Worm (Caenorhabditis elegans): ENCODE measurements around the gene srlf-10.

DNA sequence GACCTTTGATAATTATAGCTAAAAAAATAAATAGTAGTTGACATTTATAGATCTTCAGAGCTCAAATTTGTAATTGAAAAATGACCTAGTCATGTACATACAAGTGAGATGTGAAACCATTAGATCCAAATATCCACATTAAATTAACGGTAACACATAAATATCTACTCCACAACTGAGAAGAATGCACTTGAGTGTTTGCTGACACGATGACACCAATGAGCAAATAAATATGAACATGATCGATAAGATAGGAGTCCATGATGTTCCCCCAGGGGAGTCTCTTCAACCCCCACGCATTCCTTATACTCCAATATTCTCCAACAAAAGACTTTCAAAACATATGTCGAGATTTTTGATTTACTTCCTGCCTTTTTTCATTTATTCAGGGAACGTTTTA lies 2.4 kb downstream of the srlf-10 start, which contains the start of gene ttr-52:
- TF ChIP-seq ref-1 (GFP tag; conservative IDR thresholded peaks at IDR 0.05) (no peak), T22C8.4 (GFP tag; IDR thresholded peaks at IDR 0.05) (no peak), ztf-23 (GFP tag; IDR thresholded peaks at IDR 0.05) (no peak), cog-1 (tag; optimal IDR thresholded peaks at IDR 0.05) (no peak), tab-1 (GFP tag; IDR thresholded peaks at IDR 0.05) (no peak), klf-2 (GFP tag; conservative IDR thresholded peaks at IDR 0.05) (no peak), med-1 (GFP tag; optimal IDR thresholded peaks at IDR 0.05; ENCODE audit: insufficient read depth) (no peak), flt-1 (GFP tag; IDR thresholded peaks at IDR 0.05) (no peak)
